Worm (Caenorhabditis elegans) whole organism, dauer: Measurements from ENCODE around the gene lgc-56.

Experiments
- unc-62 ChIP-seq: sonication (generic microtip); optimal IDR thresholded peaks from 2 replicates; lab custom pipeline; 2017; ENCODE audit warnings: missing biosample characterization, missing genetic modification reagents, missing genetic modification characterization

lgc-56 gene

ce11 chrII:5161102-5161501 lies 30.9 kb downstream of the lgc-56 start, which contains the start of gene C27D6.11:
C27D6.11 (minus strand) TSS chrII:5161202.
- TF ChIP-seq unc-62 (GFP tag; lab: Kevin White, UChicago), result no peak

DNA sequence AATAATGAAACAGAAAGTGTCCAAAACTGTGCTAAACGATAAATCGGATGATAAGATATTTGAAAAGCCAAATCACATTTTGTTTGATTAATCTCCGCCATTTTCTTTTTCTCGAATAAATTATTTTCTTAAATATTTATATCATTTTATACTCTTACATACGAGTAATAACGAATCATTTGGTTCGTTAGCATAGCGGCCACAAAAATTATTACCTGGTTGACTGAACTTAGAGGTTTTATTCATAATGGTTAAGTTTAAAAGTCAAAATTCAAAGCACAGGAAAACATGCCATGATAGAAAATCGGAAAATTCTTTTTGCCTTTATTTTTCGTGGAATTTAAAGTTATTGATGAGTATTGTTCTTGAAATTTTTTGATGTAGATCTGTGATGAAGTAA lies 33.1 kb downstream of the lgc-56 start, which contains the start of gene srb-5:
Gene srb-5 (minus strand): TSS at position 101 of the 400 bp plus-strand sequence.
- no peak for TF ChIP-seq unc-62 (GFP tag; lab: Kevin White, UChicago)

DNA sequence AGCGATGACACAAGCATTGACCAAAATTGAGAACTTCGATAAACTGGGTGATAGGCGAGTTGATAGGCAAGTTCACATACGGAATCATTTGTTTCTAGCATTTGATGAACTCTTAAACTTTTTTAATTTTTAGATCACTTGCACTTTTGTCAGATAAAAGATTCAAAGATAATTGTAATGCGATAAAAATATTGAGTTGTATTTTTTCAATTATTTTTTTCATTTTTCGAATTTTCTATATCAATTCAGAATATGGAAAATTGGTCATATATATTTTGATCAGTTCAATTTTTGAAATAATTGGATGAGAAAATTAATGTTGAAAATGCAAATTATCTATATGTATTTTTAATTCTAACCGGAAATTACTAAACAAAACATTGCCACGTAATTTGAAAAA lies 36.6 kb downstream of the lgc-56 start, which contains the start of gene srb-3:
Gene srb-3 (minus strand): TSS at position 101 of the 400 bp plus-strand sequence.
- no peak for TF ChIP-seq unc-62 (GFP tag; lab: Kevin White, UChicago)

ce11 chrII:5170932-5171331 lies 40.8 kb downstream of the lgc-56 start, which contains the start of gene srb-1:
srb-1 (minus strand) TSS chrII:5171032.
- no peak for TF ChIP-seq unc-62 (GFP tag; lab: Kevin White, UChicago)

DNA sequence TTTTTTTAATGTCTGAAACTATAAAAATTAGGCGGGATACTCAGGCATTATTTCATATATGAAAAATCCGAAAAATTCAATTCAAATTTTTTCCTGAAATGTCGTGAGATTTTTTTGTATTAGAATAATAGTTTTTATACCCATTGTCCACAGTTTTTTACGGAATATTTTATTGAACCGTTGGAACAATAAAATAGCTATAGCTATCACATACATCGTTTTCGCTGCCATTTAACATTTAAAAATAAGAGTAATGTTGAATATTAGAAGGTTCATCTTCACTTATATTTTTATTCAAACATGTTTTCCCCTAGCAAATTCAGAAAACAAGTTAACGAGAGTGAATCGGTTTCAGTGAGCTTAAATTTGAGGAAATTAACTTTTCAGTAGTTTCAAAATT lies 41.4 kb downstream of the lgc-56 start, which contains the start of gene C27D6.15:
Gene C27D6.15 (plus strand): TSS at position 301 of the 400 bp plus-strand sequence.
- no peak for TF ChIP-seq unc-62 (GFP tag; lab: Kevin White, UChicago)

DNA sequence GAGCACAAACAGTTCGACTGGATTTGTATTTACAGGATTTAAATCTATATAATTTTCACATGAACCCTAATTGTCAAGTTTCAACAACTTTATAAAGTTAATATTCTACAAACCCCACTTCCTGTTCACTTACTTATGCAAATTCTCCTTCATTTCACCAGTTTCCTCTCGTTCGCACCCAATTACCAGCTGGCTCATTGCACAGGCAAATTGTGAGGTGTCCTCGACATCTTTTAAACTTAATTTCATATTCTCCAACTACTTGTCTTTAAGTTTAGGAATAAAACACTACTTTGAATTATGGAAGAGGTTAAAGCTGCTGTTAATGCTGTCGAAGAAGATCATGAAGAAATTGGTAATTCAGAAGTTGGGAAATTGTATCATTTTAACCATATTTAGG lies 42.3 kb downstream of the lgc-56 start, which contains the start of gene C27D6.1:
Gene C27D6.1 (plus strand): TSS at position 301 of the 400 bp plus-strand sequence.
- TF ChIP-seq unc-62 (GFP tag; lab: Kevin White, UChicago), result no peak

ce11 chrII:5174370-5174769 lies 44.2 kb downstream of the lgc-56 start, which contains the start of gene C27D6.3:
C27D6.3 (minus strand) TSS chrII:5174470.
- TF ChIP-seq unc-62 (GFP tag; lab: Kevin White, UChicago), result no peak

DNA sequence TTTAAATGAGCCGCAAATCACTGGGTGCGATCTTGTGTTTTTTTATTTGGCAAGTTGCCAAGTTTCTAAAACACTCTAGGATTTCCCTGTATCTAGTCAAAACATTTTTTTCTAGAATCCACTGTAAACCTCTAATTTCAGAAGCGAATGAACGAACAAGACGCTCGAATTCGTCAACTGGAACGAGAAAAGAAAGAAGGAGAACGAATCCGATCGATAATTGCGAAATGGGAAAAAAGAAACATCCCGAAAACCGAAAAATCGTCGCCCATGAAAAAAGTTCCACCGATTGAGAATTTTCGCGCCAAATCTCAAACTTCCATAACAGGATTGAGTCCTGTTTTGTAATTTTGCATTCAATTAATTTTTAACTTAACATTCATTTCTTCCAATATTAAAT lies 46.8 kb downstream of the lgc-56 start:
- TF ChIP-seq unc-62 (GFP tag; lab: Kevin White, UChicago), result no peak

DNA sequence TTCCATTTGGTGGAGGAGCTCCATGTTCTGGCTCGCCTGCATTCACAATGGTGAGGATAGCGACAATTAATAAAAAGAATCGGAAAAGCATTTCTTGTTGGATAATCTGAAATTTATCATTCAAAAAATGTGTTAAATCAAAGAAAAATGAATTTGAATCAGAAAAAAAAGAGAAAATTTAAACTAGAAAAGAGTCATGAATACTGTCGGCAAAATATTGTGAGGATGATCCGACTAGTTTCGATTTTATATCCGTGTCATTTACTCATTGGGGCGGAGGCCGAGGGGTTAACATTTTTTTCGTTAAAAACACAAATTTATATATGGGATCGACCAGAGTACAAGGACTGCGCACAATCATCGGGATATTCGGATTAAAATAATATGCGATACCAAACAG lies 47.7 kb downstream of the lgc-56 start, which contains the start of gene C27D6.12:
Gene C27D6.12 (minus strand): TSS at position 101 of the 400 bp plus-strand sequence.
- TF ChIP-seq unc-62 (GFP tag; lab: Kevin White, UChicago), result no peak

- TF ChIP-seq unc-62 (GFP tag; lab: Kevin White, UChicago), result no peak
Observed at ce11 chrII:5178609-5179008, 48.4 kb downstream of the lgc-56 start.

DNA sequence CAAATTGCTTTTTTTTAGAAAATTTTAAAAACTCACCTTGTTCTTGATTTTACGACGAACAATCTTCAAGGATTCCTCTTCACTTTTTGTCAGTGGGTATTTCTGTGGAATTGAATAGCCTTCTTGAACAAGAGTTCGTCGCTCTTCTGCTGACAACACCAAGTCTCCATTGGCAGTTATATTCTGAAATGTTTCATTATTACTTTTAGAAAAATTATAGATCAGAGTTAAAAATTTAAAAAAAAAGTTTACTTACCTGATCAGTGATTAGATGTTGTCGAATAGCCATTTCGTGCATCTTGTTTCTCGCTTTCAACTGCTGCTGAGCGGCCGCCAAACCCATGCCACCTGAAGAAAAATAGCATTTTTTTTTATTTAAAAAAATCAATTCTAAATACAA lies 50.1 kb downstream of the lgc-56 start:
- TF ChIP-seq unc-62 (GFP tag; lab: Kevin White, UChicago), result no peak

DNA sequence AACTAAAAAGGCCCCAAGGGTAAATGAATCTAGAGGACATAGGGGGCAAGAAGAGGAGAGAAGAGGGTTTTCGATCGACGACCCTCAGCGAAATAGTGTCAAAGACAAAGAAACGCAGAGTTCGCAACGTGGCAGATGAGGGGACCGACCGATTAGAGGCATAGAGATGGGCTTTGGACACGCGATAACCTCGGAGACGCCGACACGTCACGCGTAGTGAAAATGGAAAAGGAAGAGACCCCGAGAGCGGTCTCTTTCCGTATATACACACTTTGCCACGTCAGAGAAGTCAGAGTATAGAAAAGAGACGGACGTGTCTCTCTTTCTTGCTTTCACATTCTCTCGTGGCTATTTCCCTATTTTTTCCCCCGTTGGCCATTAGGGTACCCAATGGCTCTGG lies 51.3 kb downstream of the lgc-56 start:
- TF ChIP-seq unc-62 (GFP tag; lab: Kevin White, UChicago), result no peak

DNA sequence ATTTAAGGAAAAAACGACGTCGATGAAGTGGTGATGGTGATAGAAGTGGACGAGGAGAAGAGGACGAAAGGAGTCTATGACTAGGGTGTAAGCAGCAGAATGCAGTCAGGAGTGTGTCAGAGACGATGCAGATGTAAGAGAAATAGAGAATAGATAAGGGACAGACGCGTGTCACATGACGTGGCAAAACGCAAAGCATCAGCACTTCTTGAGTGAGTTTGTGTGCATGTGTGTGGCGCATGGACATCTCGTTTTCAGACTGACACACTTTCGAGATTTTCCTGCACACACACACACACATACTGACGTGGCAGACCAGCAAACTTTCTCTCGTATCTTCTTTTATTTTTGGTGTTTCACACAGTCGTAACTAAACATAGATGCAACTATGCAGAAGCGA lies 52.3 kb downstream of the lgc-56 start:
- no peak for TF ChIP-seq unc-62 (GFP tag; lab: Kevin White, UChicago)
